Fruit fly (Drosophila melanogaster): Measurements from ENCODE around the gene CG31975.

Gene CG31975

dm6 chr2L:161453-162175 lies 20.8 kb upstream of the CG31975 start (continued):
- TF ChIP-seq exex (tag; optimal IDR thresholded peaks at IDR 0.05) (peak; percentile 48), CG9932 (GFP tag; IDR thresholded peaks at IDR 0.05) (no peak), CG11456 (GFP tag; IDR thresholded peaks at IDR 0.05) (no peak), ken (GFP tag; IDR thresholded peaks at IDR 0.05) (no peak), CG6854 (GFP tag; optimal IDR thresholded peaks at IDR 0.05) (peak; percentile 55), Lpt (GFP tag; optimal IDR thresholded peaks at IDR 0.05) (no peak), CG7963 (GFP tag; IDR thresholded peaks at IDR 0.05; ENCODE audit: partially characterized antibody) (no peak), sd (tag; optimal IDR thresholded peaks at IDR 0.05) (peak; percentile 98), CHES-1-like (GFP tag; optimal IDR thresholded peaks at IDR 0.05) (peak; percentile 11), gem (tag; optimal IDR thresholded peaks at IDR 0.05) (no peak), cwo (GFP tag; optimal IDR thresholded peaks at IDR 0.05) (peak; percentile 0), Dref (GFP tag; IDR thresholded peaks at IDR 0.05) (no peak), corto (GFP tag; optimal IDR thresholded peaks at IDR 0.05) (peak; percentile 74), tll (GFP tag; optimal IDR thresholded peaks at IDR 0.05) (peak in 1 of 2 experiments; percentile 99), row (GFP tag; IDR thresholded peaks at IDR 0.05) (no peak), CG10274 (GFP tag; optimal IDR thresholded peaks at IDR 0.05) (peak; percentile 41), CG32532 (GFP tag; IDR thresholded peaks at IDR 0.05) (no peak), CG17568 (GFP tag; optimal IDR thresholded peaks at IDR 0.05) (no peak), CG4617 (GFP tag; optimal IDR thresholded peaks at IDR 0.05; ENCODE audit: borderline replicate concordance) (no peak), gsb-n (tag; optimal IDR thresholded peaks at IDR 0.05) (no peak), z (GFP tag; IDR thresholded peaks at IDR 0.05) (no peak), CG11398 (GFP tag; optimal IDR thresholded peaks at IDR 0.05) (peak; percentile 19), ap (GFP tag; IDR thresholded peaks at IDR 0.05) (no peak), Sox100B (GFP tag; optimal IDR thresholded peaks at IDR 0.05) (no peak), CG2120 (GFP tag; optimal IDR thresholded peaks at IDR 0.05) (peak; percentile 3), wdn (GFP tag; IDR thresholded peaks at IDR 0.05) (no peak), sim (GFP tag; IDR thresholded peaks at IDR 0.05) (no peak), zf30C (GFP tag; optimal IDR thresholded peaks at IDR 0.05) (peak; percentile 58), CG8281 (tag; optimal IDR thresholded peaks at IDR 0.05) (no peak), Gsc (GFP tag; IDR thresholded peaks at IDR 0.05) (no peak), maf-S (GFP tag; optimal IDR thresholded peaks at IDR 0.05) (no peak), CG8924 (tag; optimal IDR thresholded peaks at IDR 0.05) (peak; percentile 52), CG31224 (GFP tag; IDR thresholded peaks at IDR 0.05) (no peak), p53 (GFP tag; optimal IDR thresholded peaks at IDR 0.05) (no peak), CG2889 (GFP tag; IDR thresholded peaks at IDR 0.05) (no peak), CG16779 (GFP tag; IDR thresholded peaks at IDR 0.05) (no peak), D (optimal IDR thresholded peaks at IDR 0.05) (peak; percentile 86), D (GFP tag; optimal IDR thresholded peaks at IDR 0.05) (no peak)

- peak; percentile 89 for TF ChIP-seq CG12769 (tag; optimal IDR thresholded peaks at IDR 0.05)
- TF ChIP-seq corto (GFP tag; optimal IDR thresholded peaks at IDR 0.05): peak; percentile 88
- peak; percentile 34 for TF ChIP-seq Lpt (GFP tag; optimal IDR thresholded peaks at IDR 0.05)
- TF ChIP-seq dmrt99B (tag; optimal IDR thresholded peaks at IDR 0.05): peak; percentile 22
- TF ChIP-seq CG9817 (tag; optimal IDR thresholded peaks at IDR 0.05): peak; percentile 17
- peak; percentile 43 for TF ChIP-seq BtbVII (GFP tag; optimal IDR thresholded peaks at IDR 0.05)
- peak; percentile 37 for TF ChIP-seq CG9727 (GFP tag; optimal IDR thresholded peaks at IDR 0.05)
- peak; percentile 59 for TF ChIP-seq Nf-YB (GFP tag; optimal IDR thresholded peaks at IDR 0.05)
- no peak for TF ChIP-seq toy (GFP tag; IDR thresholded peaks at IDR 0.05)
- peak in 1 of 2 experiments; percentile 3 for TF ChIP-seq crp (GFP tag; optimal IDR thresholded peaks at IDR 0.05)
- TF ChIP-seq phol (tag; optimal IDR thresholded peaks at IDR 0.05): peak; percentile 93
- peak; percentile 39 for TF ChIP-seq CG15479 (GFP tag; optimal IDR thresholded peaks at IDR 0.05)
- peak; percentile 79 for TF ChIP-seq Jarid2 (GFP tag; optimal IDR thresholded peaks at IDR 0.05)
Measured at dm6 chr2L:160581-161452, 20.0 kb upstream of the CG31975 start.
